Fruit fly (Drosophila melanogaster) whole organism, pupa: Measurements from ENCODE around the gene CG17896.

ENCODE experiments used
- CG10348 ChIP-seq: fragments of 200-800 bp; sonication (Bioruptor generic); IDR thresholded peaks from 2 replicates; pipeline ENCODE4 v1.3.6; 2022; ENCODE audit warnings: missing biosample characterization, missing genetic modification characterization
- CG12605 ChIP-seq: fragments of 200-800 bp; sonication (Bioruptor generic); IDR thresholded peaks from 2 replicates; pipeline ENCODE4 v1.3.6; 2022; ENCODE audit warnings: missing biosample characterization, missing genetic modification characterization
- CG13204 ChIP-seq: fragments of 200-800 bp; sonication (Bioruptor generic); optimal IDR thresholded peaks from 2 replicates; lab custom pipeline; 2018; ENCODE audit warnings: missing biosample characterization, mild to moderate bottlenecking, missing genetic modification characterization, moderate library complexity
- CG14655 ChIP-seq: fragments of 200-800 bp; sonication (Bioruptor generic); optimal IDR thresholded peaks from 3 replicates; lab custom pipeline; 2017; ENCODE audit warnings: mild to moderate bottlenecking, missing biosample characterization, missing genetic modification reagents, missing genetic modification characterization
- CG15710 ChIP-seq: fragments of 200-800 bp; sonication (Bioruptor generic); optimal IDR thresholded peaks from 2 replicates; lab custom pipeline; 2018; ENCODE audit warnings: missing biosample characterization, mild to moderate bottlenecking, missing genetic modification characterization, moderate library complexity
- CG17806 ChIP-seq: fragments of 200-800 bp; sonication (Bioruptor generic); optimal IDR thresholded peaks from 2 replicates; lab custom pipeline; 2018; ENCODE audit warnings: missing biosample characterization, mild to moderate bottlenecking, missing genetic modification characterization, moderate library complexity
- CG4496 ChIP-seq: fragments of 200-800 bp; sonication (Bioruptor generic); IDR thresholded peaks from 3 replicates; pipeline ENCODE4 v1.3.6; 2022; ENCODE audit warnings: missing biosample characterization, missing genetic modification characterization
- CG8159 ChIP-seq: fragments of 200-800 bp; sonication (Bioruptor generic); optimal IDR thresholded peaks from 3 replicates; lab custom pipeline; 2018; ENCODE audit warnings: missing biosample characterization, mild to moderate bottlenecking, missing genetic modification characterization, moderate library complexity
- CG8301 ChIP-seq: fragments of 200-800 bp; sonication (Bioruptor generic); optimal IDR thresholded peaks from 2 replicates; lab custom pipeline; 2018; ENCODE audit warnings: missing biosample characterization, mild to moderate bottlenecking, missing genetic modification characterization
- EcR ChIP-seq: fragments of 200-800 bp; sonication (Bioruptor generic); optimal IDR thresholded peaks from 3 replicates; lab custom pipeline; 2019; ENCODE audit warnings: missing biosample characterization, missing genetic modification characterization, mild to moderate bottlenecking, moderate library complexity, missing genetic modification reagents
- Pif1A ChIP-seq: fragments of 200-800 bp; sonication (Bioruptor generic); optimal IDR thresholded peaks from 3 replicates; lab custom pipeline; 2016; ENCODE audit warnings: missing biosample characterization, missing genetic modification characterization
- Pif1B ChIP-seq: fragments of 200-800 bp; sonication (Bioruptor generic); optimal IDR thresholded peaks from 3 replicates; lab custom pipeline; 2016; ENCODE audit warnings: missing biosample characterization, missing genetic modification characterization
- fd96Ca ChIP-seq: fragments of 200-800 bp; sonication (Bioruptor generic); IDR thresholded peaks from 3 replicates; pipeline ENCODE4 v1.3.6; 2022; ENCODE audit warnings: missing biosample characterization, missing genetic modification characterization
- gl ChIP-seq: fragments of 200-800 bp; sonication (Bioruptor generic); optimal IDR thresholded peaks from 2 replicates; lab custom pipeline; 2018; ENCODE audit warnings: missing biosample characterization, mild to moderate bottlenecking, missing genetic modification characterization

- TF ChIP-seq CG17806 (no peak), CG8159 (tag; lab: Kevin White, UChicago) (no peak), CG10348 (GFP tag; lab: Robert Waterston, UW) (no peak), fd96Ca (GFP tag; lab: Robert Waterston, UW) (no peak), Pif1B (no peak), CG14655 (GFP tag; lab: Kevin White, UChicago) (no peak), CG15710 (tag; lab: Kevin White, UChicago) (no peak), Pif1A (GFP tag; lab: Kevin White, UChicago) (no peak), CG13204 (no peak), EcR (GFP tag; lab: Kevin White, UChicago) (no peak), gl (tag; lab: Kevin White, UChicago) (no peak), CG12605 (no peak), CG4496 (GFP tag; lab: Robert Waterston, UW) (no peak), CG8301 (tag; lab: Kevin White, UChicago) (no peak)
These were observed 19.2 kb upstream of the CG17896 start for dm6 chrX:512527-512926.
